Worm (Caenorhabditis elegans) whole organism, midembryonic: Measurements from ENCODE around the gene F49E11.2.

Experiments
- cog-1 ChIP-seq: sonication (generic microtip); optimal IDR thresholded peaks from 2 replicates; lab custom pipeline; 2016; ENCODE audit warnings: missing genetic modification characterization, missing compliant biosample characterization
- ref-1 ChIP-seq: fragments of 200-800 bp; sonication (Bioruptor generic); conservative IDR thresholded peaks from 2 replicates; pipeline ENCODE4 v1.3.6; 2022; ENCODE audit warnings: missing genetic modification reagents, missing genetic modification characterization, missing compliant biosample characterization
- tab-1 ChIP-seq: fragments of 200-800 bp; sonication (Bioruptor generic); IDR thresholded peaks from 2 replicates; pipeline ENCODE4 v1.3.6; 2022; ENCODE audit warnings: missing genetic modification characterization, missing compliant biosample characterization
- ztf-29 ChIP-seq: fragments of 200-800 bp; sonication (Bioruptor generic); IDR thresholded peaks from 2 replicates; pipeline ENCODE4 v1.3.6; 2022; ENCODE audit warnings: missing genetic modification reagents, missing genetic modification characterization, missing compliant biosample characterization

- TF ChIP-seq cog-1 (tag; lab: Kevin White, UChicago) (no peak), tab-1 (GFP tag; lab: Robert Waterston, UW) (no peak), ztf-29 (GFP tag; lab: Robert Waterston, UW) (no peak), ref-1 (GFP tag; lab: Robert Waterston, UW) (no peak)
Measured at ce11 chrIV:13075625-13076252, 37.0 kb upstream of the F49E11.2 start.
